Worm (Caenorhabditis elegans): ENCODE data around the gene W06H8.6.

W06H8.6 gene

ce11 chrV:6247397-6247796 lies 20.6 kb upstream of the W06H8.6 start (continued):
- TF ChIP-seq F49E8.2 (tag; optimal IDR thresholded peaks at IDR 0.05; ENCODE audit: insufficient read depth) (no peak), nhr-80 (tag; optimal IDR thresholded peaks at IDR 0.05) (peak; percentile 60), die-1 (tag; optimal IDR thresholded peaks at IDR 0.05) (peak; percentile 12), nhr-27 (tag; optimal IDR thresholded peaks at IDR 0.05) (no peak), F22D6.2 (tag; optimal IDR thresholded peaks at IDR 0.05) (peak; percentile 22), ceh-58 (GFP tag; IDR thresholded peaks at IDR 0.05) (no peak), rcor-1 (GFP tag; IDR thresholded peaks at IDR 0.05) (0 out of 2 replicates have a peak, but pooled peaks have one; percentile 11), K11D2.4 (GFP tag; IDR thresholded peaks at IDR 0.05) (0 out of 2 replicates have a peak, but pooled peaks have one; percentile 44), hmg-1.2 (GFP tag; IDR thresholded peaks at IDR 0.05) (peak; percentile 35; the same call in 1 of the 2 replicates), ztf-22 (GFP tag; optimal IDR thresholded peaks at IDR 0.05) (peak; percentile 55)

- TF ChIP-seq K11D2.4 (GFP tag; IDR thresholded peaks at IDR 0.05), result peak; percentile 76
- no peak for TF ChIP-seq bed-2 (GFP tag; IDR thresholded peaks at IDR 0.05)
- peak; percentile 9 for TF ChIP-seq nhr-90 (tag; optimal IDR thresholded peaks at IDR 0.05)
- TF ChIP-seq atf-7 (tag; optimal IDR thresholded peaks at IDR 0.05), result peak; percentile 75
- peak; percentile 66 for TF ChIP-seq ceh-27 (GFP tag; optimal IDR thresholded peaks at IDR 0.05)
- no peak for TF ChIP-seq sptf-2 (GFP tag; optimal IDR thresholded peaks at IDR 0.05)
- peak; percentile 62 for TF ChIP-seq gei-17 (GFP tag; optimal IDR thresholded peaks at IDR 0.05)
- 0 out of 2 replicates have a peak, but pooled peaks have one; percentile 15 for TF ChIP-seq Y53G8AR.9 (GFP tag; conservative IDR thresholded peaks at IDR 0.05)
- peak; percentile 71 for TF ChIP-seq unc-62 (GFP tag; optimal IDR thresholded peaks at IDR 0.05)
- TF ChIP-seq dox-1 (GFP tag; IDR thresholded peaks at IDR 0.05), result peak; percentile 67
- peak; percentile 92 for TF ChIP-seq zfh-2 (GFP tag; conservative IDR thresholded peaks at IDR 0.05)
- no peak for TF ChIP-seq let-607 (tag; optimal IDR thresholded peaks at IDR 0.05)
- TF ChIP-seq athp-1 (tag; optimal IDR thresholded peaks at IDR 0.05), result no peak
- no peak for TF ChIP-seq hsf-1 (GFP tag; IDR thresholded peaks at IDR 0.05)
- no peak for TF ChIP-seq hrde-1 (tag; optimal IDR thresholded peaks at IDR 0.05; ENCODE audit: borderline replicate concordance)
- TF ChIP-seq lag-1 (GFP tag; IDR thresholded peaks at IDR 0.05), result 0 out of 2 replicates have a peak, but pooled peaks have one; percentile 37
- peak; percentile 8 for TF ChIP-seq ztf-18 (tag; optimal IDR thresholded peaks at IDR 0.05)
- 0 out of 2 replicates have a peak, but pooled peaks have one; percentile 28 for TF ChIP-seq lin-26 (GFP tag; IDR thresholded peaks at IDR 0.05)
- no peak for TF ChIP-seq mel-28 (tag; optimal IDR thresholded peaks at IDR 0.05; ENCODE audit: borderline replicate concordance)
- TF ChIP-seq ztf-26 (tag; optimal IDR thresholded peaks at IDR 0.05), result peak; percentile 90
- TF ChIP-seq B0261.1 (tag; optimal IDR thresholded peaks at IDR 0.05), result no peak
- peak; percentile 58; the same call in 1 of the 2 replicates for TF ChIP-seq B0336.3 (GFP tag; IDR thresholded peaks at IDR 0.05)
- peak; percentile 65 for TF ChIP-seq K12H6.12 (tag; optimal IDR thresholded peaks at IDR 0.05)
- TF ChIP-seq lsy-27 (tag; optimal IDR thresholded peaks at IDR 0.05; ENCODE audit: borderline replicate concordance, insufficient read depth), result no peak
- TF ChIP-seq lin-40 (tag; optimal IDR thresholded peaks at IDR 0.05), result peak; percentile 87
- peak; percentile 27 for TF ChIP-seq B0035.1 (tag; optimal IDR thresholded peaks at IDR 0.05)
- TF ChIP-seq snpc-4 (GFP tag; optimal IDR thresholded peaks at IDR 0.05), result no peak
- TF ChIP-seq snpc-4 (tag; optimal IDR thresholded peaks at IDR 0.05), result peak in 2 of 4 experiments; percentile 18 to 47
- TF ChIP-seq lin-54 (GFP tag; optimal IDR thresholded peaks at IDR 0.05), result peak; percentile 34
- TF ChIP-seq nhr-80 (tag; optimal IDR thresholded peaks at IDR 0.05), result peak; percentile 80
- no peak for TF ChIP-seq pha-4 (tag; optimal IDR thresholded peaks at IDR 0.05)
- no peak; the same call in 1 of the 2 replicates for TF ChIP-seq lir-1 (GFP tag; conservative IDR thresholded peaks at IDR 0.05)
- no peak for TF ChIP-seq dpl-1 (GFP tag; optimal IDR thresholded peaks at IDR 0.05)
- no peak for TF ChIP-seq nhr-120 (GFP tag; IDR thresholded peaks at IDR 0.05)
- peak; percentile 57; the same call in 1 of the 2 replicates for TF ChIP-seq hmg-1.2 (GFP tag; IDR thresholded peaks at IDR 0.05)
- TF ChIP-seq tlf-1 (GFP tag; optimal IDR thresholded peaks at IDR 0.05), result peak; percentile 3
- TF ChIP-seq D2030.7 (GFP tag; IDR thresholded peaks at IDR 0.05), result no peak
- peak; percentile 54 for TF ChIP-seq attf-5 (GFP tag; optimal IDR thresholded peaks at IDR 0.05)
- TF ChIP-seq xnd-1 (tag; optimal IDR thresholded peaks at IDR 0.05), result no peak
Observed at ce11 chrV:6246454-6246981, 19.7 kb upstream of the W06H8.6 start, which contains the start of gene dmd-7. dmd-7 (plus strand) TSS chrV:6246931.

All from whole organism, young adult.